Worm (Caenorhabditis elegans): ENCODE results near the gene ucr-1.

The ucr-1 gene

ce11 chrIII:5639893-5640292 is 48.0 kb downstream of the ucr-1 start:
- TF ChIP-seq flt-1 (GFP tag; IDR thresholded peaks at IDR 0.05): no peak
- no peak for TF ChIP-seq ztf-29 (GFP tag; IDR thresholded peaks at IDR 0.05)
- no peak for TF ChIP-seq ztf-23 (GFP tag; IDR thresholded peaks at IDR 0.05)

DNA sequence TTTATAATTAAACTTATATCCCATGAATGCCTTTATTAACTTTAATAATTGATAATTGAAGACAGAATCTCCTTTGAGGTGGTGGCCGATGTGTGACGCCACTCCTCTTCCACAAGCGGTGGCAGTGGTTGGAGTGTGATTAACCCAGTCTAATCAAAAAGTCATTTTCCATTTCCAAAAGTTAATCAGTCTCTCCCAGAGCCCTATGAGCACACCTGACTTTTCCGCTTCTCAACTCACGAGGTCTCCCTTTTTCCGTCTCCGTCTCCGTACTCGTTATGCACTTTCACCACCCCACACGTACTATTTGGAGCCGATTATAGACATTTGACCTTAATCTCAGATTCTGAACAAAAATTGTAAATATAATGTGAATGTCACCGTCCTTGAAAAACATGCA is 50.8 kb downstream of the ucr-1 start:
- TF ChIP-seq ref-1 (GFP tag; conservative IDR thresholded peaks at IDR 0.05) (no peak), tab-1 (GFP tag; IDR thresholded peaks at IDR 0.05) (no peak), flt-1 (GFP tag; IDR thresholded peaks at IDR 0.05) (no peak), klf-2 (GFP tag; conservative IDR thresholded peaks at IDR 0.05) (no peak), ztf-23 (GFP tag; IDR thresholded peaks at IDR 0.05) (no peak), cog-1 (tag; optimal IDR thresholded peaks at IDR 0.05) (no peak), T22C8.4 (GFP tag; IDR thresholded peaks at IDR 0.05) (no peak), ztf-29 (GFP tag; IDR thresholded peaks at IDR 0.05) (no peak), med-1 (GFP tag; optimal IDR thresholded peaks at IDR 0.05; ENCODE audit: insufficient read depth) (no peak)
